Worm (Caenorhabditis elegans) whole organism, early embryonic: ENCODE results near the gene Y39C12A.9.

Source experiments
- B0310.2 ChIP-seq: sonication (generic microtip); optimal IDR thresholded peaks from 2 replicates; lab custom pipeline; 2016; ENCODE audit warnings: mild to moderate bottlenecking, missing genetic modification characterization, missing compliant biosample characterization
- F13C5.2 ChIP-seq: sonication (generic microtip); optimal IDR thresholded peaks from 2 replicates; lab custom pipeline; 2017; ENCODE audit warnings: mild to moderate bottlenecking, missing genetic modification characterization, inconsistent platforms, missing compliant biosample characterization
- aly-1 ChIP-seq: sonication (generic microtip); optimal IDR thresholded peaks from 2 replicates; lab custom pipeline; 2016; ENCODE audit warnings: missing genetic modification characterization, missing compliant biosample characterization
- ama-1 ChIP-seq: fragments of 150-350 bp; optimal IDR thresholded peaks from 2 replicates; lab custom pipeline; 2014
- ceh-13 ChIP-seq: fragments of 200-800 bp; sonication (Bioruptor generic); optimal IDR thresholded peaks from 2 replicates; lab custom pipeline; 2018; ENCODE audit warnings: mild to moderate bottlenecking, missing genetic modification characterization, missing compliant biosample characterization
- ceh-36 ChIP-seq: sonication (generic microtip); optimal IDR thresholded peaks from 2 replicates; lab custom pipeline; 2016; ENCODE audit warnings: missing genetic modification characterization, inconsistent platforms, missing compliant biosample characterization
- ets-7 ChIP-seq: sonication (generic microtip); optimal IDR thresholded peaks from 2 replicates; lab custom pipeline; 2016; ENCODE audit warnings: missing genotype, missing genetic modification characterization, missing compliant biosample characterization
- flt-1 ChIP-seq: fragments of 200-800 bp; sonication (Bioruptor generic); IDR thresholded peaks from 2 replicates; pipeline ENCODE4 v1.3.6; 2022; ENCODE audit warnings: missing genetic modification characterization, missing compliant biosample characterization
- hmbx-1 ChIP-seq: sonication (generic microtip); optimal IDR thresholded peaks from 2 replicates; lab custom pipeline; 2016; ENCODE audit warnings: mild to moderate bottlenecking, missing genetic modification characterization, missing compliant biosample characterization
- hmg-4 ChIP-seq: fragments of 200-800 bp; sonication (Bioruptor generic); optimal IDR thresholded peaks from 2 replicates; lab custom pipeline; 2018; ENCODE audit warnings: mild to moderate bottlenecking, missing genetic modification characterization, missing compliant biosample characterization
- hnd-1 ChIP-seq: sonication (generic microtip); optimal IDR thresholded peaks from 2 replicates; lab custom pipeline; 2016; ENCODE audit warnings: missing genetic modification characterization, missing compliant biosample characterization
- pes-1 ChIP-seq: fragments of 200-800 bp; sonication (Bioruptor generic); IDR thresholded peaks from 2 replicates; pipeline ENCODE4 v1.3.6; 2022; ENCODE audit warnings: missing genetic modification reagents, missing genetic modification characterization, missing compliant biosample characterization
- scrt-1 ChIP-seq: fragments of 200-800 bp; sonication (Bioruptor generic); IDR thresholded peaks from 2 replicates; pipeline ENCODE4 v1.3.6; 2022; ENCODE audit warnings: missing genetic modification characterization, missing compliant biosample characterization
- sea-1 ChIP-seq: fragments of 200-800 bp; sonication (Bioruptor generic); conservative IDR thresholded peaks from 2 replicates; pipeline ENCODE4 v1.3.6; 2022; ENCODE audit warnings: missing genetic modification characterization, missing compliant biosample characterization
- tbx-11 ChIP-seq: fragments of 200-800 bp; sonication (Bioruptor generic); IDR thresholded peaks from 2 replicates; pipeline ENCODE4 v1.3.6; 2022; ENCODE audit warnings: missing genetic modification characterization, missing compliant biosample characterization
- tbx-37 ChIP-seq: fragments of 200-800 bp; sonication (Bioruptor generic); conservative IDR thresholded peaks from 2 replicates; pipeline ENCODE4 v1.3.6; 2022; ENCODE audit warnings: missing genetic modification reagents, missing genetic modification characterization, missing compliant biosample characterization
- tra-4 ChIP-seq: sonication (generic microtip); optimal IDR thresholded peaks from 2 replicates; lab custom pipeline; 2017; ENCODE audit warnings: missing genetic modification characterization, missing compliant biosample characterization

Y39C12A.9 gene

ce11 chrIV:12275892-12276291 lies 16.9 kb upstream of the Y39C12A.9 start, which contains the start of gene vps-8:
Gene vps-8, minus strand, starts transcription at chrIV:12275992.
- no peak for TF ChIP-seq ceh-36 (tag; lab: Kevin White, UChicago)
- TF ChIP-seq tra-4 (tag; lab: Kevin White, UChicago), result no peak
- no peak for TF ChIP-seq hmbx-1 (tag; lab: Kevin White, UChicago)
- TF ChIP-seq flt-1 (GFP tag; lab: Robert Waterston, UW), result no peak
- no peak for TF ChIP-seq hnd-1
- TF ChIP-seq tbx-37 (GFP tag; lab: Robert Waterston, UW), result no peak
- no peak for TF ChIP-seq F13C5.2 (tag; lab: Kevin White, UChicago)
- no peak for TF ChIP-seq B0310.2 (tag; lab: Kevin White, UChicago)
- no peak for TF ChIP-seq ama-1 (lab: Kevin White, UChicago)
- no peak for TF ChIP-seq scrt-1
- no peak for TF ChIP-seq hmg-4
- no peak for TF ChIP-seq pes-1
- TF ChIP-seq ets-7, result no peak
- no peak for TF ChIP-seq aly-1 (tag; lab: Kevin White, UChicago)
- TF ChIP-seq ceh-13 (GFP tag; lab: Kevin White, UChicago), result no peak
- TF ChIP-seq sea-1 (GFP tag; lab: Robert Waterston, UW), result no peak
- no peak for TF ChIP-seq tbx-11 (GFP tag; lab: Robert Waterston, UW)

DNA sequence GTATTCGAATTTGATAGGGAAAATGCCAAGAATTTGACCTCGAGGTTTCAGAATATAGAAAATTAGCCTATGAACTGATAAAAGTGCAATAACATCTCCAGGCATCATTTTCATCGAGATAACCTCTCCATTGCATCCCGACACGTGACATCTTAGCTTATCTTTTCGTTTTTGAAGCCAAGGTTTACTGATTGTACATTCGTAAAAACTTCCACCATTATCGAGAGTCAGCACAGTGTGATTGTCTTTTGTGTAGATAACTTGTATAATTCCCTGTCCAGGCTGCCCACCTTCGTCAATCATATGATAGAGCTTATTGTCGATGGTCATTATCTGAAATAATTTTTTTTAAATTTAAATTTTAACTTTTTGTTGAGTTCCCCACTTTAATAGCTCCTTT lies 15.4 kb upstream of the Y39C12A.9 start:
- TF ChIP-seq hmbx-1 (tag; lab: Kevin White, UChicago) (no peak), tra-4 (tag; lab: Kevin White, UChicago) (no peak), B0310.2 (tag; lab: Kevin White, UChicago) (no peak), flt-1 (GFP tag; lab: Robert Waterston, UW) (no peak), ets-7 (no peak), F13C5.2 (tag; lab: Kevin White, UChicago) (no peak), sea-1 (GFP tag; lab: Robert Waterston, UW) (no peak), hnd-1 (no peak), tbx-11 (GFP tag; lab: Robert Waterston, UW) (no peak), ceh-13 (GFP tag; lab: Kevin White, UChicago) (no peak), scrt-1 (no peak), ama-1 (lab: Kevin White, UChicago) (no peak), pes-1 (no peak), aly-1 (tag; lab: Kevin White, UChicago) (no peak), ceh-36 (tag; lab: Kevin White, UChicago) (no peak), hmg-4 (no peak), tbx-37 (GFP tag; lab: Robert Waterston, UW) (no peak)

DNA sequence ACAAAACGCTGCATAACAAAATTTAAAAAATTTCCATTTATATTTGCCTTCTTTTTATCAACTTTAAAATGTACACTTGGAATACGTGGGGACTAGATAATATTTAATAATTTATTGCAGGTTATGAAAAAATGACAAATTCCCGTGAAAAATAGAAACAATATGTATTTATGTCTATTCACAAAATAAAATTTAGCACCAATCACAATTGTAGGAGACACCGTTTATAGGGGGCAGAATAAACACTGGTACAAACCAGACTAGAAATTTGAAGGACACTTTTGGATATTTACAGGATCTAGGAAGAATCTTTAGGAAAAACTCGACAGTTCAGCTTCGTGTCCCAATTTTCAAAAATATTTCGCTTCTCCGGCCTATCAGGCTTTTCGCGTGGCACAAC lies 11.4 kb upstream of the Y39C12A.9 start, which contains the start of gene C42C1.3:
C42C1.3 (minus strand) TSS at position 101 of the 400 bp plus-strand sequence.
- no peak for TF ChIP-seq tbx-11 (GFP tag; lab: Robert Waterston, UW)
- no peak for TF ChIP-seq F13C5.2 (tag; lab: Kevin White, UChicago)
- TF ChIP-seq ets-7, result no peak
- no peak for TF ChIP-seq aly-1 (tag; lab: Kevin White, UChicago)
- no peak for TF ChIP-seq tra-4 (tag; lab: Kevin White, UChicago)
- no peak for TF ChIP-seq ama-1 (lab: Kevin White, UChicago)
- no peak for TF ChIP-seq hmbx-1 (tag; lab: Kevin White, UChicago)
- no peak for TF ChIP-seq pes-1
- no peak for TF ChIP-seq hmg-4

ce11 chrIV:12268272-12269045 lies 9.4 kb upstream of the Y39C12A.9 start, which contains the start of the genes ppm-1.H and rpl-34:
Gene ppm-1.H, minus strand, starts transcription at chrIV:12268322.
Gene rpl-34, plus strand, starts transcription at chrIV:12268995.
- no peak for TF ChIP-seq ceh-13 (GFP tag; lab: Kevin White, UChicago)
- no peak for TF ChIP-seq B0310.2 (tag; lab: Kevin White, UChicago)
- no peak for TF ChIP-seq flt-1 (GFP tag; lab: Robert Waterston, UW)
- TF ChIP-seq hmbx-1 (tag; lab: Kevin White, UChicago), result no peak
- no peak for TF ChIP-seq scrt-1
- TF ChIP-seq F13C5.2 (tag; lab: Kevin White, UChicago), result peak; percentile 34

DNA sequence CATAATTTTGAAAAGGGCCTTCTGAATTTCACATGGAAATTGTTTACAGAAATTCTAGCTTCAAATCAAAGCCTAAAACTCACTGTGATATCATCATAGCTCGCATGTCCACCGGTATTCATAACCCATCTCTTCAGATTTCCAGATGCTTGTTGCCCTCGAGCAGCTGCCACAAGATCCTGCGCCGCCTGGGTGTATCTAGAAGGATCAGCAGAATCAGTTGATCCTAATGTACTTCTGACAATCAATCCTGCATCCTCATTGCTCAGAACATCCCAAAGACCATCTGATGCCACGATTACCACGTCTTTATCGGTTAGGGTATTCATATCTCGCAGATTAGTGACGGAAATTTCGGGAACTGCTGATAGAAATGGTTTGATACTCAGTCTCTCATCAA lies 6.9 kb upstream of the Y39C12A.9 start:
- TF ChIP-seq hmbx-1 (tag; lab: Kevin White, UChicago), result no peak
- no peak for TF ChIP-seq B0310.2 (tag; lab: Kevin White, UChicago)
- no peak for TF ChIP-seq F13C5.2 (tag; lab: Kevin White, UChicago)
- TF ChIP-seq hmg-4, result no peak
- no peak for TF ChIP-seq ama-1 (lab: Kevin White, UChicago)
- TF ChIP-seq flt-1 (GFP tag; lab: Robert Waterston, UW), result no peak
- TF ChIP-seq pes-1, result no peak
- TF ChIP-seq sea-1 (GFP tag; lab: Robert Waterston, UW), result no peak
- TF ChIP-seq aly-1 (tag; lab: Kevin White, UChicago), result no peak
- no peak for TF ChIP-seq ceh-36 (tag; lab: Kevin White, UChicago)
- TF ChIP-seq ceh-13 (GFP tag; lab: Kevin White, UChicago), result no peak
- no peak for TF ChIP-seq scrt-1

DNA sequence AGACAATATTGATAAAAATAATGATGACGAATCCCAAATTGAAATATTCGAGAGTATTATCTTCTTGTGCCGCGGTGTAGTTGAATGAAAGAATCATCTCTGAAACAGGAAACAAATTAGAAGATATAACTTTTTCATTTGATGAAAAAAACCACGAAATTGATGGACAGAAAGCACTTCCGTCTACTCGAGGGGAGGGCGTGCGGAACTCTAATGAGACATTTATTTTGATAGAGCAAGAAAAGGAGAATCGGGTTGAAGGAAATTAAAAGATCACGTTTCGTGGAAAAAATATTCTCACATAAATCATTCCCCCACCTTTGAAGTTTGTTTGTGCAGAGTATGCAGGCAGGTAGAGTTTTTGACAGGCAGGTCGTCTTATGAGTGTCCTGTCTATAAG lies 2.3 kb upstream of the Y39C12A.9 start, which contains the start of gene sre-14:
sre-14 (minus strand) TSS at position 101 of the 400 bp plus-strand sequence.
- TF ChIP-seq tra-4 (tag; lab: Kevin White, UChicago), result no peak
- no peak for TF ChIP-seq ama-1 (lab: Kevin White, UChicago)
- no peak for TF ChIP-seq tbx-11 (GFP tag; lab: Robert Waterston, UW)
- TF ChIP-seq F13C5.2 (tag; lab: Kevin White, UChicago), result no peak
- TF ChIP-seq hmg-4, result no peak
- TF ChIP-seq aly-1 (tag; lab: Kevin White, UChicago), result no peak
- no peak for TF ChIP-seq flt-1 (GFP tag; lab: Robert Waterston, UW)
- TF ChIP-seq hnd-1, result no peak
- no peak for TF ChIP-seq hmbx-1 (tag; lab: Kevin White, UChicago)
- TF ChIP-seq scrt-1, result no peak
- no peak for TF ChIP-seq ceh-13 (GFP tag; lab: Kevin White, UChicago)
- no peak for TF ChIP-seq ceh-36 (tag; lab: Kevin White, UChicago)
- TF ChIP-seq sea-1 (GFP tag; lab: Robert Waterston, UW), result no peak
